Fruit fly (Drosophila melanogaster) whole organism, adult: ENCODE measurements around the gene CG12984.

Source experiments
- CG11617 ChIP-seq: fragments of 200-800 bp; sonication (Bioruptor generic); optimal IDR thresholded peaks from 2 replicates; lab custom pipeline; 2017; ENCODE audit warnings: mild to moderate bottlenecking, missing biosample characterization, missing genetic modification reagents, missing genetic modification characterization
- CG12768 ChIP-seq: fragments of 200-800 bp; sonication (Bioruptor generic); optimal IDR thresholded peaks from 2 replicates; lab custom pipeline; 2017; ENCODE audit warnings: missing biosample characterization, missing genetic modification characterization, mild to moderate bottlenecking, moderate library complexity, missing genetic modification reagents
- CG14711 ChIP-seq: fragments of 200-800 bp; sonication (Bioruptor generic); optimal IDR thresholded peaks from 2 replicates; lab custom pipeline; 2018; ENCODE audit warnings: missing biosample characterization, mild to moderate bottlenecking, missing genetic modification characterization, moderate library complexity
- CG1620 ChIP-seq: fragments of 200-800 bp; sonication (Bioruptor generic); optimal IDR thresholded peaks from 2 replicates; lab custom pipeline; 2016; ENCODE audit warnings: missing biosample characterization, missing genetic modification characterization
- CG33017 ChIP-seq: fragments of 200-800 bp; sonication (Bioruptor generic); optimal IDR thresholded peaks from 2 replicates; lab custom pipeline; 2018; ENCODE audit warnings: missing biosample characterization, mild to moderate bottlenecking, missing genetic modification characterization, moderate library complexity
- CG5204 ChIP-seq: fragments of 200-800 bp; sonication (Bioruptor generic); optimal IDR thresholded peaks from 2 replicates; lab custom pipeline; 2016; ENCODE audit warnings: missing biosample characterization, missing genetic modification characterization
- CG7045 ChIP-seq: fragments of 200-800 bp; sonication (Bioruptor generic); optimal IDR thresholded peaks from 2 replicates; lab custom pipeline; 2017; ENCODE audit warnings: missing biosample characterization, mild to moderate bottlenecking, missing genetic modification characterization
- CG7101 ChIP-seq: fragments of 200-800 bp; sonication (Bioruptor generic); optimal IDR thresholded peaks from 2 replicates; lab custom pipeline; 2018; ENCODE audit warnings: missing biosample characterization, mild to moderate bottlenecking, missing genetic modification characterization, moderate library complexity
- Clk ChIP-seq: fragments of 200-800 bp; sonication (Bioruptor generic); optimal IDR thresholded peaks from 2 replicates; lab custom pipeline; 2017; ENCODE audit warnings: missing biosample characterization, missing genetic modification characterization
- Crg-1 ChIP-seq: fragments of 200-800 bp; sonication (Bioruptor generic); optimal IDR thresholded peaks from 2 replicates; lab custom pipeline; 2016; ENCODE audit warnings: missing biosample characterization, missing genetic modification characterization
- Hr96 ChIP-seq: fragments of 200-800 bp; sonication (Bioruptor generic); optimal IDR thresholded peaks from 2 replicates; lab custom pipeline; 2016; ENCODE audit warnings: missing biosample characterization, missing genetic modification characterization
- Mnt ChIP-seq: fragments of 200-800 bp; sonication (Bioruptor generic); optimal IDR thresholded peaks from 2 replicates; lab custom pipeline; 2016; ENCODE audit warnings: missing biosample characterization, mild to moderate bottlenecking, missing genetic modification characterization
- bab1 ChIP-seq: fragments of 200-800 bp; sonication (Bioruptor generic); optimal IDR thresholded peaks from 3 replicates; lab custom pipeline; 2019; ENCODE audit warnings: missing biosample characterization, mild to moderate bottlenecking, missing genetic modification characterization, moderate library complexity
- cic ChIP-seq: fragments of 200-800 bp; sonication (Bioruptor generic); optimal IDR thresholded peaks from 2 replicates; lab custom pipeline; 2017; ENCODE audit warnings: missing biosample characterization, mild to moderate bottlenecking, missing genetic modification characterization, moderate library complexity
- cnc ChIP-seq, 2 experiments: fragments of >200 bp; optimal IDR thresholded peaks; 2 replicates each; lab custom pipeline; 2017
- kay ChIP-seq: fragments of 200-800 bp; sonication (Bioruptor generic); peaks from one replicate; lab custom pipeline; 2016; ENCODE audit warnings: missing biosample characterization, missing genetic modification characterization, borderline replicate concordance
- ovo ChIP-seq: fragments of 200-800 bp; sonication (Bioruptor generic); optimal IDR thresholded peaks from 2 replicates; lab custom pipeline; 2016; ENCODE audit warnings: missing biosample characterization, missing genetic modification characterization
- pad ChIP-seq: fragments of 200-800 bp; sonication (Bioruptor generic); optimal IDR thresholded peaks from 3 replicates; lab custom pipeline; 2017; ENCODE audit warnings: missing biosample characterization, missing genetic modification characterization, mild to moderate bottlenecking, moderate library complexity, missing genetic modification reagents
- tj ChIP-seq: fragments of 200-800 bp; sonication (Bioruptor generic); optimal IDR thresholded peaks from 3 replicates; lab custom pipeline; 2017; ENCODE audit warnings: missing biosample characterization, mild to moderate bottlenecking, missing genetic modification characterization, moderate library complexity
- toe ChIP-seq: fragments of 200-800 bp; sonication (Bioruptor generic); optimal IDR thresholded peaks from 2 replicates; lab custom pipeline; 2016; ENCODE audit warnings: missing biosample characterization, missing genetic modification characterization

Gene CG12984

dm6 chr3L:20952622-20953618 lies 38.6 kb upstream of the CG12984 start:
- TF ChIP-seq cic (no peak), CG14711 (tag; lab: Kevin White, UChicago) (no peak), tj (GFP tag; lab: Kevin White, UChicago) (no peak), CG1620 (GFP tag; lab: Kevin White, UChicago) (no peak), bab1 (no peak), CG7045 (GFP tag; lab: Kevin White, UChicago) (no peak), Hr96 (GFP tag; lab: Kevin White, UChicago) (no peak), Mnt (GFP tag; lab: Kevin White, UChicago) (no peak), pad (GFP tag; lab: Kevin White, UChicago) (no peak), CG5204 (GFP tag; lab: Kevin White, UChicago) (no peak), CG11617 (GFP tag; lab: Kevin White, UChicago) (no peak), CG12768 (GFP tag; lab: Kevin White, UChicago) (no peak), CG33017 (tag; lab: Kevin White, UChicago) (no peak), CG7101 (tag; lab: Kevin White, UChicago) (no peak), ovo (GFP tag; lab: Kevin White, UChicago) (no peak), Clk (GFP tag; lab: Kevin White, UChicago) (no peak), kay (GFP tag; lab: Kevin White, UChicago) (no peak), Crg-1 (GFP tag; lab: Kevin White, UChicago) (no peak)

dm6 chr3L:20954118-20954517 lies 37.4 kb upstream of the CG12984 start:
- TF ChIP-seq CG7101 (tag; lab: Kevin White, UChicago): no peak
- TF ChIP-seq Clk (GFP tag; lab: Kevin White, UChicago): no peak
- TF ChIP-seq cic: no peak
- no peak for TF ChIP-seq cnc (optimal IDR thresholded peaks at IDR 0.05; lab: Kevin White, UChicago)
- no peak for TF ChIP-seq CG7045 (GFP tag; lab: Kevin White, UChicago)
- TF ChIP-seq ovo (GFP tag; lab: Kevin White, UChicago): no peak
- no peak for TF ChIP-seq CG33017 (tag; lab: Kevin White, UChicago)
- no peak for TF ChIP-seq CG14711 (tag; lab: Kevin White, UChicago)
- TF ChIP-seq kay (GFP tag; lab: Kevin White, UChicago): no peak
- TF ChIP-seq CG12768 (GFP tag; lab: Kevin White, UChicago): no peak
- no peak for TF ChIP-seq Hr96 (GFP tag; lab: Kevin White, UChicago)
- no peak for TF ChIP-seq bab1
- TF ChIP-seq toe (GFP tag; lab: Kevin White, UChicago): no peak
- TF ChIP-seq CG11617 (GFP tag; lab: Kevin White, UChicago): no peak
- TF ChIP-seq CG1620 (GFP tag; lab: Kevin White, UChicago): no peak
- TF ChIP-seq pad (GFP tag; lab: Kevin White, UChicago): no peak
- TF ChIP-seq Mnt (GFP tag; lab: Kevin White, UChicago): no peak

dm6 chr3L:20956650-20957049 lies 34.8 kb upstream of the CG12984 start, which contains the start of the genes Sems and CG10588:
TSS of gene Sems (minus strand) at chr3L:20956750.
TSS of gene CG10588 (plus strand) at chr3L:20956934.
- TF ChIP-seq Clk (GFP tag; lab: Kevin White, UChicago) (no peak), ovo (GFP tag; lab: Kevin White, UChicago) (no peak), CG12768 (GFP tag; lab: Kevin White, UChicago) (no peak), kay (GFP tag; lab: Kevin White, UChicago) (no peak), CG5204 (GFP tag; lab: Kevin White, UChicago) (no peak), Hr96 (GFP tag; lab: Kevin White, UChicago) (no peak), CG7045 (GFP tag; lab: Kevin White, UChicago) (no peak), Mnt (GFP tag; lab: Kevin White, UChicago) (no peak), CG33017 (tag; lab: Kevin White, UChicago) (no peak), Crg-1 (GFP tag; lab: Kevin White, UChicago) (no peak), cic (no peak), CG11617 (GFP tag; lab: Kevin White, UChicago) (no peak), bab1 (no peak), CG7101 (tag; lab: Kevin White, UChicago) (no peak), cnc (optimal IDR thresholded peaks at IDR 0.05; lab: Kevin White, UChicago) (no peak), CG14711 (tag; lab: Kevin White, UChicago) (no peak), CG1620 (GFP tag; lab: Kevin White, UChicago) (no peak), tj (GFP tag; lab: Kevin White, UChicago) (no peak), pad (GFP tag; lab: Kevin White, UChicago) (no peak), toe (GFP tag; lab: Kevin White, UChicago) (no peak)

dm6 chr3L:20961286-20961685 lies 30.2 kb upstream of the CG12984 start, which contains the start of gene CG11037:
TSS of gene CG11037 (minus strand) at chr3L:20961386.
- no peak for TF ChIP-seq CG7045 (GFP tag; lab: Kevin White, UChicago)

dm6 chr3L:20962455-20962854 lies 29.0 kb upstream of the CG12984 start, which contains the start of gene CG10587:
TSS of gene CG10587 (minus strand) at chr3L:20962555.
- TF ChIP-seq Hr96 (GFP tag; lab: Kevin White, UChicago) (no peak), CG11617 (GFP tag; lab: Kevin White, UChicago) (no peak), kay (GFP tag; lab: Kevin White, UChicago) (no peak), CG14711 (tag; lab: Kevin White, UChicago) (no peak), toe (GFP tag; lab: Kevin White, UChicago) (no peak), CG7045 (GFP tag; lab: Kevin White, UChicago) (no peak), ovo (GFP tag; lab: Kevin White, UChicago) (no peak)
